Worm (Caenorhabditis elegans) whole organism, L1 larva: Measurements from ENCODE around the gene frpr-12.

Experiments used
- lin-35 ChIP-seq, 2 experiments: fragments of 150-350 bp; optimal IDR thresholded peaks; 2 replicates each; lab custom pipeline; 2014; ENCODE audit warnings: missing biosample characterization in 2 of 2, missing genetic modification characterization in 2 of 2, missing genetic modification reagents in 2 of 2
- lin-39 ChIP-seq: fragments of 150-350 bp; optimal IDR thresholded peaks from 2 replicates; lab custom pipeline; 2014; ENCODE audit warnings: missing biosample characterization, missing genetic modification reagents, missing genetic modification characterization

DNA sequence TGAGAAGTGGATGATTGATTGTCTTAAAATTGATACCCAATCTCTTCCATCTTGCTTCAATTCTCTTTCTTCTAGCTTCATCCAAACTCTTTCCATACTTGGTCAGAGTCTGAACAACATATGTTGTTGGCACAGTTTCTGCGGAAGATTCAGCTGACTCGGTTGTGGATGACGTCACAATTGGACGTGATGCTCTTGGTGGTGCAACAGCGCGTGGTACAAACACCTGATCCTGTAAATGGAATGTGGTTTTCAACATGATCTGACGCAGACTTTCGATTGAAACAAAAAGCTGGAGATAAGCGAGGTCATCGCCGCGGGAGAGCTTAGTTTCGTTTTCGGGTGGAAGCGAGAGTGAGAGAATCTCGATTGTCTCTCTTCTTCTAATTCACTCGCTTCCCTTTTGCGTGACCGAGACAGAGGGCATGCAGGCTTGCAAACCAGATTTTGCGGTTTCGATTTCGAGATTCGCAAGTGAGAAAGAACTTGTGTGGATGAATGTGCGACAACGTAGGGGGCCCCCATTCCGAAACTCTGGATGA is 39.7 kb downstream of the frpr-12 start:
- TF ChIP-seq lin-39 (tag; lab: Kevin White, UChicago) (no peak), lin-35 (GFP tag; optimal IDR thresholded peaks at IDR 0.05; lab: Kevin White, UChicago) (no peak)
